Worm (Caenorhabditis elegans): Measurements from ENCODE around the gene C53A5.13.

The C53A5.13 gene

DNA sequence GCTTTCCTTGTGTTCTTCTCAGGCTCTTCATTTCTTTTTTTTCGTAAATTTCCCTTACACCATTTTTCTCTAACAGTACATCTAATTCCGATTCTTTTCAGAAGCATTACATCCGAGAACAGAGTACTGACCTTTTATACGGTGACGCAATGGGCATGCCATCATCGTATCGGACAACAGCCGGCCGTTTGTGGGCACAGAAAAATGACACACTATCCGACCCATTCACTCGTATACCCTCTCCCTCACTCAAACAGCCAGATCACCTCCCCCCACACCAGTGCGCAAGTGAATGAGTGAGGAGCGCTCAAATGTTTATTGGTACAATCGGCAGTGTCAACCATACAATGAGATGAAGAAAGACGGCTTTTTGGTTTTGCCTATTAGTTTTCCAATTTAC lies 45.5 kb upstream of the C53A5.13 start, which contains the start of gene R02D5.24:
Gene R02D5.24, plus strand, starts transcription at position 205 of the 400 bp plus-strand sequence.
- TF ChIP-seq egl-27 (tag; optimal IDR thresholded peaks at IDR 0.05): no peak
- no peak for TF ChIP-seq mab-5 (tag; optimal IDR thresholded peaks at IDR 0.05)
- TF ChIP-seq mdl-1 (tag; optimal IDR thresholded peaks at IDR 0.05): no peak
- TF ChIP-seq fos-1 (tag; optimal IDR thresholded peaks at IDR 0.05): no peak
- no peak for TF ChIP-seq alr-1 (tag; optimal IDR thresholded peaks at IDR 0.05)
- no peak for TF ChIP-seq zag-1 (tag; optimal IDR thresholded peaks at IDR 0.05)
- no peak for TF ChIP-seq gmeb-1 (tag; optimal IDR thresholded peaks at IDR 0.05)
- TF ChIP-seq ZK546.5 (tag; optimal IDR thresholded peaks at IDR 0.05): no peak
- TF ChIP-seq sma-9 (GFP tag; optimal IDR thresholded peaks at IDR 0.05): no peak
- no peak for TF ChIP-seq sma-9 (tag; optimal IDR thresholded peaks at IDR 0.05)
- TF ChIP-seq unc-55 (GFP tag; optimal IDR thresholded peaks at IDR 0.05): no peak
- no peak for TF ChIP-seq elt-3 (tag; optimal IDR thresholded peaks at IDR 0.05)
- no peak for TF ChIP-seq unc-62 (GFP tag; optimal IDR thresholded peaks at IDR 0.05)
- no peak for TF ChIP-seq ztf-11 (tag; optimal IDR thresholded peaks at IDR 0.05)
- no peak for TF ChIP-seq ztf-1 (GFP tag; conservative IDR thresholded peaks at IDR 0.05)
- no peak for TF ChIP-seq crh-2 (tag; optimal IDR thresholded peaks at IDR 0.05)
- no peak for TF ChIP-seq snpc-4 (tag; optimal IDR thresholded peaks at IDR 0.05)
- TF ChIP-seq blmp-1 (tag; optimal IDR thresholded peaks at IDR 0.05; ENCODE audit: insufficient read depth): no peak
- no peak for TF ChIP-seq lin-39 (tag; optimal IDR thresholded peaks at IDR 0.05)
- no peak for TF ChIP-seq peb-1 (tag; optimal IDR thresholded peaks at IDR 0.05)

ce11 chrV:14503065-14503464 lies 43.6 kb upstream of the C53A5.13 start:
- TF ChIP-seq sma-3 (GFP tag; optimal IDR thresholded peaks at IDR 0.05) (peak; percentile 8), skn-1 (tag; optimal IDR thresholded peaks at IDR 0.05) (peak; percentile 47), nhr-10 (tag; optimal IDR thresholded peaks at IDR 0.05) (no peak), nhr-129 (tag; optimal IDR thresholded peaks at IDR 0.05) (no peak), Y55F3AM.14 (GFP tag; optimal IDR thresholded peaks at IDR 0.05) (no peak), crh-2 (tag; optimal IDR thresholded peaks at IDR 0.05) (no peak), F13H6.1 (tag; optimal IDR thresholded peaks at IDR 0.05) (no peak), sma-9 (GFP tag; optimal IDR thresholded peaks at IDR 0.05) (peak; percentile 1), sma-9 (tag; optimal IDR thresholded peaks at IDR 0.05) (no peak), fos-1 (tag; optimal IDR thresholded peaks at IDR 0.05) (peak; percentile 92)

ce11 chrV:14504120-14504519 lies 42.5 kb upstream of the C53A5.13 start:
- no peak for TF ChIP-seq egl-27 (tag; optimal IDR thresholded peaks at IDR 0.05)
- TF ChIP-seq fos-1 (tag; optimal IDR thresholded peaks at IDR 0.05): peak; percentile 32

- TF ChIP-seq elt-1 (tag; optimal IDR thresholded peaks at IDR 0.05): no peak
- TF ChIP-seq ceh-16 (tag; optimal IDR thresholded peaks at IDR 0.05): peak; percentile 41
- no peak for TF ChIP-seq sem-4 (tag; optimal IDR thresholded peaks at IDR 0.05)
- TF ChIP-seq lin-11 (tag; optimal IDR thresholded peaks at IDR 0.05): no peak
- no peak for TF ChIP-seq R02D3.7 (tag; optimal IDR thresholded peaks at IDR 0.05)
- peak; percentile 68 for TF ChIP-seq fos-1 (tag; optimal IDR thresholded peaks at IDR 0.05)
- no peak for TF ChIP-seq nhr-77 (tag; optimal IDR thresholded peaks at IDR 0.05)
Observed at ce11 chrV:14504774-14505173, 41.9 kb upstream of the C53A5.13 start.

ce11 chrV:14505745-14506214 lies 40.9 kb upstream of the C53A5.13 start:
- TF ChIP-seq nhr-25 (tag; optimal IDR thresholded peaks at IDR 0.05): peak; percentile 48
- TF ChIP-seq blmp-1 (tag; optimal IDR thresholded peaks at IDR 0.05; ENCODE audit: insufficient read depth): peak; percentile 33
- peak; percentile 73 for TF ChIP-seq egl-27 (tag; optimal IDR thresholded peaks at IDR 0.05)
- TF ChIP-seq fos-1 (tag; optimal IDR thresholded peaks at IDR 0.05): peak; percentile 90
- TF ChIP-seq mdl-1 (tag; optimal IDR thresholded peaks at IDR 0.05): peak in 1 of 2 experiments; percentile 4
- TF ChIP-seq lsy-2 (tag; optimal IDR thresholded peaks at IDR 0.05): no peak
- peak; percentile 42 for TF ChIP-seq sem-4 (tag; optimal IDR thresholded peaks at IDR 0.05)
- TF ChIP-seq ama-1 (optimal IDR thresholded peaks at IDR 0.05): no peak
- no peak for TF ChIP-seq mab-5 (tag; optimal IDR thresholded peaks at IDR 0.05)
- TF ChIP-seq gmeb-1 (tag; optimal IDR thresholded peaks at IDR 0.05): peak; percentile 24
- peak; percentile 40 for TF ChIP-seq sma-9 (GFP tag; optimal IDR thresholded peaks at IDR 0.05)
- no peak for TF ChIP-seq sma-9 (tag; optimal IDR thresholded peaks at IDR 0.05)
- TF ChIP-seq aly-2 (tag; optimal IDR thresholded peaks at IDR 0.05): no peak
- peak; percentile 89 for TF ChIP-seq ceh-16 (tag; optimal IDR thresholded peaks at IDR 0.05)
- peak; percentile 85 for TF ChIP-seq elt-1 (tag; optimal IDR thresholded peaks at IDR 0.05)
- TF ChIP-seq sma-3 (GFP tag; optimal IDR thresholded peaks at IDR 0.05): peak; percentile 44
- peak; percentile 85 for TF ChIP-seq nhr-21 (tag; optimal IDR thresholded peaks at IDR 0.05)
- TF ChIP-seq ZK546.5 (tag; optimal IDR thresholded peaks at IDR 0.05): no peak
- peak; percentile 28 for TF ChIP-seq skn-1 (tag; optimal IDR thresholded peaks at IDR 0.05)

All from whole organism, L2 larva.